Worm (Caenorhabditis elegans) whole organism, L1 larva: ENCODE measurements around the gene lips-6.

Source experiments
- ceh-8 ChIP-seq: fragments of 200-800 bp; sonication (Bioruptor generic); optimal IDR thresholded peaks from 2 replicates; lab custom pipeline; 2018; ENCODE audit warnings: mild to moderate bottlenecking, missing genetic modification characterization, moderate library complexity, missing compliant biosample characterization
- efl-3 ChIP-seq: fragments of 200-800 bp; sonication (Bioruptor generic); optimal IDR thresholded peaks from 2 replicates; lab custom pipeline; 2018; ENCODE audit warnings: mild to moderate bottlenecking, missing genetic modification characterization, missing compliant biosample characterization
- vab-15 ChIP-seq: sonication (generic microtip); optimal IDR thresholded peaks from 2 replicates; lab custom pipeline; 2017; ENCODE audit warnings: missing genotype, mild to moderate bottlenecking, missing genetic modification characterization, missing compliant biosample characterization

- TF ChIP-seq vab-15: no peak
- no peak for TF ChIP-seq efl-3 (GFP tag; lab: Kevin White, UChicago)
- no peak for TF ChIP-seq ceh-8 (GFP tag; lab: Kevin White, UChicago)
These were observed 3.4 kb upstream of the lips-6 start for ce11 chrIV:12018920-12019319.
